Fruit fly (Drosophila melanogaster) whole organism, prepupa: ENCODE measurements around the gene CG13073.

Experiments
- CG34406 ChIP-seq: fragments of 200-800 bp; sonication (Bioruptor generic); optimal IDR thresholded peaks from 3 replicates; lab custom pipeline; 2016; ENCODE audit warnings: missing biosample characterization, missing genetic modification characterization
- esn ChIP-seq: fragments of 200-800 bp; sonication (Bioruptor generic); optimal IDR thresholded peaks from 2 replicates; lab custom pipeline; 2016; ENCODE audit warnings: missing biosample characterization, mild to moderate bottlenecking, missing genetic modification characterization, moderate library complexity

DNA sequence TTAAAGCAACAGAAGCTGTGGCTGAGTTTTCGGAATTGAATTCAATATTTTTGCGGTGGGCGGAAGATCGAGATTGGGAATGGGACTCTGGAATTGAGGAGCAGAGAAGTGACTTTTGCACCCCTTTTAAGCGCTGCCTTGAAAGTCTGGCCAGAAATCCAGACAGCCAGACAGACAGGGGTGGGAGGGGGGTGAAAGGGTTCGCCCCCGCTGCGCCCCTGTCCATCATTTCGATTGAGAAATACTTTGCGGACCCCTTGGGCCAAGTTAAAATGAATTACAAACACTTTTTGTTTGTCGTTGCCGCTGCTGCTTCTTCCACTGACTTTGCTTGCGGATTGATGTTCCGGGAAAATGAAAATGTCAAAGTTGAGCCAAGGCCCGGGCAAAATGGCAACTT, 33.6 kb downstream of the CG13073 start:
- no peak for TF ChIP-seq CG34406 (GFP tag; lab: Kevin White, UChicago)
- TF ChIP-seq esn (GFP tag; lab: Kevin White, UChicago), result no peak
